Fruit fly (Drosophila melanogaster) whole organism, embryonic: Measurements from ENCODE around the gene CG13457.

Experiments used
- Atf-2 ChIP-seq: fragments of 200-800 bp; sonication (Bioruptor generic); optimal IDR thresholded peaks from 2 replicates; lab custom pipeline; 2016; ENCODE audit warnings: missing biosample characterization, missing genetic modification characterization
- B-H1 ChIP-seq: fragments of 200-800 bp; sonication (Bioruptor generic); IDR thresholded peaks from 3 replicates; pipeline ENCODE4 v1.3.6; 2022; ENCODE audit warnings: missing biosample characterization, missing genetic modification characterization
- Bgb ChIP-seq: fragments of 200-800 bp; sonication (Bioruptor generic); IDR thresholded peaks from 2 replicates; pipeline ENCODE4 v1.3.6; 2022; ENCODE audit warnings: missing biosample characterization, missing genetic modification characterization; ENCODE audit not compliant: partially characterized antibody
- CG11247 ChIP-seq: fragments of 200-800 bp; sonication (Bioruptor generic); IDR thresholded peaks from 2 replicates; pipeline ENCODE4 v1.3.6; 2022; ENCODE audit warnings: missing biosample characterization, missing genetic modification characterization
- CG12071 ChIP-seq: fragments of 200-800 bp; sonication (Bioruptor generic); optimal IDR thresholded peaks from 3 replicates; lab custom pipeline; 2018; ENCODE audit warnings: missing biosample characterization, mild to moderate bottlenecking, missing genetic modification characterization
- CG12659 ChIP-seq: fragments of 200-800 bp; sonication (Bioruptor generic); optimal IDR thresholded peaks from 3 replicates; lab custom pipeline; 2017; ENCODE audit warnings: mild to moderate bottlenecking, missing biosample characterization, missing genetic modification reagents, missing genetic modification characterization
- CG1529 ChIP-seq: fragments of 200-800 bp; sonication (Bioruptor generic); optimal IDR thresholded peaks from 3 replicates; lab custom pipeline; 2018; ENCODE audit warnings: missing biosample characterization, missing genetic modification characterization
- CG17186 ChIP-seq: fragments of 200-800 bp; sonication (Bioruptor generic); optimal IDR thresholded peaks from 3 replicates; lab custom pipeline; 2017; ENCODE audit warnings: missing biosample characterization, missing genetic modification reagents, missing genetic modification characterization
- CG17912 ChIP-seq: fragments of 200-800 bp; sonication (Bioruptor generic); optimal IDR thresholded peaks from 2 replicates; lab custom pipeline; 2018; ENCODE audit warnings: missing biosample characterization, mild to moderate bottlenecking, missing genetic modification characterization
- CG2120 ChIP-seq: fragments of 200-800 bp; sonication (Bioruptor generic); optimal IDR thresholded peaks from 3 replicates; lab custom pipeline; 2016; ENCODE audit warnings: missing biosample characterization, missing genetic modification characterization
- CG3065 ChIP-seq: fragments of 200-800 bp; sonication (Bioruptor generic); optimal IDR thresholded peaks from 2 replicates; lab custom pipeline; 2016; ENCODE audit warnings: missing biosample characterization, missing genetic modification characterization
- CG3847 ChIP-seq: fragments of 200-800 bp; sonication (Bioruptor generic); IDR thresholded peaks from 2 replicates; pipeline ENCODE4 v1.3.6; 2022; ENCODE audit warnings: missing biosample characterization, missing genetic modification characterization
- CG4282 ChIP-seq: fragments of 200-800 bp; sonication (Bioruptor generic); optimal IDR thresholded peaks from 2 replicates; lab custom pipeline; 2016; ENCODE audit warnings: missing biosample characterization, missing genetic modification characterization
- CG4360 ChIP-seq: fragments of 200-800 bp; sonication (Bioruptor generic); IDR thresholded peaks from 2 replicates; pipeline ENCODE4 v1.3.6; 2022; ENCODE audit warnings: missing biosample characterization, missing genetic modification characterization
- CG4820 ChIP-seq: fragments of 200-800 bp; sonication (Bioruptor generic); optimal IDR thresholded peaks from 3 replicates; lab custom pipeline; 2016; ENCODE audit warnings: missing biosample characterization, missing genetic modification characterization
- CG8281 ChIP-seq: fragments of 200-800 bp; sonication (Bioruptor generic); optimal IDR thresholded peaks from 2 replicates; lab custom pipeline; 2018; ENCODE audit warnings: missing biosample characterization, mild to moderate bottlenecking, missing genetic modification characterization, moderate library complexity
- CG8290 ChIP-seq, 3 experiments: fragments of 200-800 bp; sonication (Bioruptor generic); optimal IDR thresholded peaks; 2 replicates each; lab custom pipeline; 2016 to 2019; ENCODE audit warnings: missing biosample characterization in 3 of 3, missing genetic modification characterization in 3 of 3, mild to moderate bottlenecking in 2 of 3, moderate library complexity in 1 of 3
- CG9727 ChIP-seq: fragments of 200-800 bp; sonication (Bioruptor generic); optimal IDR thresholded peaks from 3 replicates; lab custom pipeline; 2017; ENCODE audit warnings: missing biosample characterization, mild to moderate bottlenecking, missing genetic modification characterization
- CG9817 ChIP-seq: fragments of 200-800 bp; sonication (Bioruptor generic); optimal IDR thresholded peaks from 2 replicates; lab custom pipeline; 2018; ENCODE audit warnings: missing biosample characterization, mild to moderate bottlenecking, missing genetic modification characterization, moderate library complexity
- Chrac-16 ChIP-seq: fragments of 200-800 bp; sonication (Bioruptor generic); optimal IDR thresholded peaks from 3 replicates; lab custom pipeline; 2016; ENCODE audit warnings: missing biosample characterization, missing genetic modification characterization
- D ChIP-seq, 2 experiments: fragments of 200-800 bp in 1 of 2; fragments of >200 bp in 1 of 2; sonication (Bioruptor generic) in 1 of 2; optimal IDR thresholded peaks; 2 replicates in 1 of 2; 3 replicates in 1 of 2; lab custom pipeline; 2017; ENCODE audit warnings: mild to moderate bottlenecking in 1 of 2, missing biosample characterization in 1 of 2, missing genetic modification characterization in 1 of 2, missing genetic modification reagents in 1 of 2
- Doc2 ChIP-seq: fragments of 200-800 bp; sonication (Bioruptor generic); IDR thresholded peaks from 2 replicates; pipeline ENCODE4 v1.3.6; 2022; ENCODE audit warnings: missing biosample characterization, missing genetic modification characterization
- ERR ChIP-seq: fragments of 200-800 bp; sonication (Bioruptor generic); optimal IDR thresholded peaks from 2 replicates; lab custom pipeline; 2016; ENCODE audit warnings: missing biosample characterization, missing genetic modification characterization
- Elba2 ChIP-seq: fragments of 200-800 bp; sonication (Bioruptor generic); optimal IDR thresholded peaks from 3 replicates; lab custom pipeline; 2016; ENCODE audit warnings: missing biosample characterization, missing genetic modification characterization
- Hey ChIP-seq: fragments of 200-800 bp; sonication (Bioruptor generic); optimal IDR thresholded peaks from 3 replicates; lab custom pipeline; 2018; ENCODE audit warnings: missing biosample characterization, mild to moderate bottlenecking, missing genetic modification characterization
- HmgZ ChIP-seq: fragments of 200-800 bp; sonication (Bioruptor generic); optimal IDR thresholded peaks from 2 replicates; lab custom pipeline; 2018; ENCODE audit warnings: missing biosample characterization, mild to moderate bottlenecking, missing genetic modification characterization
- Hr39 ChIP-seq: fragments of >200 bp; optimal IDR thresholded peaks from 2 replicates; lab custom pipeline; 2017
- Neu2 ChIP-seq: fragments of 200-800 bp; sonication (Bioruptor generic); optimal IDR thresholded peaks from 3 replicates; lab custom pipeline; 2016; ENCODE audit warnings: missing biosample characterization, missing genetic modification characterization, borderline replicate concordance
- Tbp ChIP-seq: fragments of >200 bp; optimal IDR thresholded peaks from 2 replicates; lab custom pipeline; 2018; ENCODE audit warnings: missing biosample characterization, missing genetic modification characterization
- YL-1 ChIP-seq: fragments of 200-800 bp; sonication (Bioruptor generic); optimal IDR thresholded peaks from 3 replicates; lab custom pipeline; 2017; ENCODE audit warnings: missing biosample characterization, mild to moderate bottlenecking, missing genetic modification characterization
- bsh ChIP-seq, 2 experiments: fragments of 200-800 bp; sonication (Bioruptor generic); optimal IDR thresholded peaks; 2 replicates each; lab custom pipeline; 2017 to 2018; ENCODE audit warnings: mild to moderate bottlenecking in 2 of 2, missing biosample characterization in 2 of 2, missing genetic modification characterization in 2 of 2, moderate library complexity in 1 of 2
- cwo ChIP-seq: fragments of 200-800 bp; sonication (Bioruptor generic); optimal IDR thresholded peaks from 3 replicates; lab custom pipeline; 2017; ENCODE audit warnings: missing biosample characterization, missing genetic modification characterization, mild to moderate bottlenecking, moderate library complexity, missing genetic modification reagents
- dmrt11E ChIP-seq: fragments of 200-800 bp; sonication (Bioruptor generic); optimal IDR thresholded peaks from 3 replicates; lab custom pipeline; 2018; ENCODE audit warnings: missing biosample characterization, mild to moderate bottlenecking, missing genetic modification characterization, moderate library complexity
- exex ChIP-seq: fragments of 200-800 bp; sonication (Bioruptor generic); optimal IDR thresholded peaks from 4 replicates; lab custom pipeline; 2018; ENCODE audit warnings: missing biosample characterization, mild to moderate bottlenecking, missing genetic modification characterization, moderate library complexity
- fd3F ChIP-seq: fragments of 200-800 bp; sonication (Bioruptor generic); optimal IDR thresholded peaks from 2 replicates; lab custom pipeline; 2018; ENCODE audit warnings: missing biosample characterization, mild to moderate bottlenecking, missing genetic modification characterization, moderate library complexity
- gcm ChIP-seq: fragments of 200-800 bp; sonication (Bioruptor generic); optimal IDR thresholded peaks from 2 replicates; lab custom pipeline; 2019; ENCODE audit warnings: missing biosample characterization, mild to moderate bottlenecking, missing genetic modification characterization, moderate library complexity
- ind ChIP-seq: fragments of 200-800 bp; sonication (Bioruptor generic); optimal IDR thresholded peaks from 3 replicates; lab custom pipeline; 2016; ENCODE audit warnings: missing biosample characterization, missing genetic modification characterization
- jing ChIP-seq: fragments of 200-800 bp; sonication (Bioruptor generic); optimal IDR thresholded peaks from 2 replicates; lab custom pipeline; 2018; ENCODE audit warnings: missing biosample characterization, mild to moderate bottlenecking, missing genetic modification characterization
- maf-S ChIP-seq: fragments of 200-800 bp; sonication (Bioruptor generic); optimal IDR thresholded peaks from 2 replicates; lab custom pipeline; 2016; ENCODE audit warnings: missing biosample characterization, missing genetic modification characterization
- pfk ChIP-seq: fragments of 200-800 bp; sonication (Bioruptor generic); optimal IDR thresholded peaks from 2 replicates; lab custom pipeline; 2018; ENCODE audit warnings: missing biosample characterization, mild to moderate bottlenecking, missing genetic modification characterization, moderate library complexity
- phol ChIP-seq: fragments of 200-800 bp; sonication (Bioruptor generic); optimal IDR thresholded peaks from 3 replicates; lab custom pipeline; 2018; ENCODE audit warnings: missing biosample characterization, mild to moderate bottlenecking, missing genetic modification characterization, moderate library complexity
- pros ChIP-seq: fragments of 200-800 bp; sonication (Bioruptor generic); optimal IDR thresholded peaks from 3 replicates; lab custom pipeline; 2019; ENCODE audit warnings: missing biosample characterization, mild to moderate bottlenecking, missing genetic modification characterization, moderate library complexity
- pum ChIP-seq: fragments of 200-800 bp; sonication (Bioruptor generic); optimal IDR thresholded peaks from 2 replicates; lab custom pipeline; 2016; ENCODE audit warnings: missing biosample characterization, missing genetic modification characterization
- sc ChIP-seq, 3 experiments: fragments of >200 bp in 2 of 3; fragments of 200-800 bp in 1 of 3; sonication (Bioruptor generic) in 1 of 3; optimal IDR thresholded peaks; 2 replicates in 2 of 3; 3 replicates in 1 of 3; lab custom pipeline; 2017; ENCODE audit warnings: mild to moderate bottlenecking in 1 of 3, missing biosample characterization in 1 of 3, missing genetic modification characterization in 1 of 3, missing genetic modification reagents in 1 of 3
- seq ChIP-seq: fragments of 200-800 bp; sonication (Bioruptor generic); IDR thresholded peaks from 2 replicates; pipeline ENCODE4 v1.3.6; 2022; ENCODE audit warnings: missing biosample characterization, missing genetic modification characterization
- sqz ChIP-seq: fragments of 200-800 bp; sonication (Bioruptor generic); optimal IDR thresholded peaks from 3 replicates; lab custom pipeline; 2018; ENCODE audit warnings: missing biosample characterization, mild to moderate bottlenecking, missing genetic modification characterization
- stc ChIP-seq: fragments of 200-800 bp; sonication (Bioruptor generic); IDR thresholded peaks from 2 replicates; pipeline ENCODE4 v1.3.6; 2022; ENCODE audit warnings: missing biosample characterization, missing genetic modification characterization
- vvl ChIP-seq: fragments of 200-800 bp; sonication (Bioruptor generic); IDR thresholded peaks from 2 replicates; pipeline ENCODE4 v1.3.6; 2022; ENCODE audit warnings: missing biosample characterization, missing genetic modification characterization
- yki ChIP-seq: fragments of >200 bp; optimal IDR thresholded peaks from 3 replicates; lab custom pipeline; 2018

The CG13457 gene

dm6 chr3L:15171769-15172403 is 40.7 kb upstream of the CG13457 start:
- no peak for TF ChIP-seq CG9727 (GFP tag; lab: Kevin White, UChicago)
- TF ChIP-seq cwo = peak; percentile 20
- no peak for TF ChIP-seq CG12659 (GFP tag; lab: Kevin White, UChicago)
- no peak for TF ChIP-seq CG17912 (GFP tag; lab: Kevin White, UChicago)
- TF ChIP-seq phol (tag; lab: Kevin White, UChicago) = peak; percentile 30
- no peak for TF ChIP-seq pfk
- no peak for TF ChIP-seq seq
- no peak for TF ChIP-seq CG17186 (GFP tag; lab: Kevin White, UChicago)
- no peak for TF ChIP-seq fd3F (GFP tag; lab: Kevin White, UChicago)
- no peak for TF ChIP-seq gcm
- no peak for TF ChIP-seq Neu2 (GFP tag; lab: Kevin White, UChicago)
- no peak for TF ChIP-seq CG8281
- no peak for TF ChIP-seq B-H1
- no peak for TF ChIP-seq sqz (GFP tag; lab: Kevin White, UChicago)
- TF ChIP-seq HmgZ = no peak
- no peak for TF ChIP-seq pros (GFP tag; lab: Kevin White, UChicago)
- TF ChIP-seq yki (lab: Kevin White, UChicago) = no peak
- TF ChIP-seq exex = peak; percentile 32
- TF ChIP-seq CG1529 (GFP tag; lab: Kevin White, UChicago) = no peak
- no peak for TF ChIP-seq jing (GFP tag; lab: Kevin White, UChicago)
- TF ChIP-seq sc (optimal IDR thresholded peaks at IDR 0.05; lab: Kevin White, UChicago) = no peak
- no peak for TF ChIP-seq sc (GFP tag; optimal IDR thresholded peaks at IDR 0.05; lab: Kevin White, UChicago)
- no peak for TF ChIP-seq CG9817 (tag; lab: Kevin White, UChicago)
- TF ChIP-seq Hr39 (lab: Kevin White, UChicago) = no peak
- no peak for TF ChIP-seq Tbp
- TF ChIP-seq CG4820 (GFP tag; lab: Kevin White, UChicago) = peak; percentile 15
- no peak for TF ChIP-seq CG2120 (GFP tag; lab: Kevin White, UChicago)
- TF ChIP-seq maf-S (GFP tag; lab: Kevin White, UChicago) = no peak
- TF ChIP-seq pum (GFP tag; lab: Kevin White, UChicago) = no peak
- TF ChIP-seq CG12071 (GFP tag; lab: Kevin White, UChicago) = no peak
- no peak for TF ChIP-seq CG11247 (GFP tag; lab: Robert Waterston, UW)
- TF ChIP-seq YL-1 (GFP tag; lab: Kevin White, UChicago) = no peak
- no peak for TF ChIP-seq Atf-2 (GFP tag; lab: Kevin White, UChicago)
- TF ChIP-seq CG4360 (GFP tag; lab: Robert Waterston, UW) = no peak
- no peak for TF ChIP-seq CG8290 (GFP tag; optimal IDR thresholded peaks at IDR 0.05; lab: Kevin White, UChicago)
- no peak for TF ChIP-seq CG8290 (tag; optimal IDR thresholded peaks at IDR 0.05; lab: Kevin White, UChicago)
- TF ChIP-seq stc = peak; percentile 5; the same call in 1 of the 2 replicates
- TF ChIP-seq vvl (GFP tag; lab: Robert Waterston, UW) = no peak
- TF ChIP-seq dmrt11E (tag; lab: Kevin White, UChicago) = peak; percentile 29
- TF ChIP-seq Chrac-16 (GFP tag; lab: Kevin White, UChicago) = no peak
- TF ChIP-seq D (optimal IDR thresholded peaks at IDR 0.05; lab: Kevin White, UChicago) = no peak
- peak; percentile 31 for TF ChIP-seq D (GFP tag; optimal IDR thresholded peaks at IDR 0.05; lab: Kevin White, UChicago)
- TF ChIP-seq CG3065 (GFP tag; lab: Kevin White, UChicago) = no peak
- TF ChIP-seq ind (GFP tag; lab: Kevin White, UChicago) = peak; percentile 39
- TF ChIP-seq CG3847 = no peak
- TF ChIP-seq ERR (GFP tag; lab: Kevin White, UChicago) = no peak
- TF ChIP-seq bsh (GFP tag; optimal IDR thresholded peaks at IDR 0.05; lab: Kevin White, UChicago) = peak in 1 of 2 experiments; percentile 27
- TF ChIP-seq CG4282 (GFP tag; lab: Kevin White, UChicago) = no peak
- TF ChIP-seq Bgb (GFP tag; lab: Robert Waterston, UW) = 0 out of 2 replicates have a peak, but pooled peaks have one; percentile 10
- TF ChIP-seq Elba2 (GFP tag; lab: Kevin White, UChicago) = no peak
- TF ChIP-seq Hey (tag; lab: Kevin White, UChicago) = no peak
- 0 out of 2 replicates have a peak, but pooled peaks have one; percentile 20 for TF ChIP-seq Doc2 (GFP tag; lab: Robert Waterston, UW)
